Worm (Caenorhabditis elegans) whole organism, young adult: ENCODE results near the gene hpo-28.
A peak's percentile ranks its signal among the peaks of the same experiment; 100 is the strongest.

Source experiments
- B0035.1 ChIP-seq: sonication (generic microtip); optimal IDR thresholded peaks from 2 replicates; lab custom pipeline; 2016; ENCODE audit warnings: missing genetic modification characterization, mild to moderate bottlenecking, missing compliant biosample characterization, missing genotype, missing genetic modification reagents
- C06A6.2 ChIP-seq: fragments of 200-800 bp; sonication (Bioruptor generic); conservative IDR thresholded peaks from 2 replicates; pipeline ENCODE4 v1.3.6; 2022; ENCODE audit warnings: missing genetic modification characterization, missing compliant biosample characterization
- F10E7.11 ChIP-seq: sonication (generic microtip); optimal IDR thresholded peaks from 2 replicates; lab custom pipeline; 2017; ENCODE audit warnings: mild to moderate bottlenecking, missing genetic modification characterization, moderate library complexity, missing compliant biosample characterization
- F33H1.4 ChIP-seq: fragments of 200-800 bp; sonication (Bioruptor generic); IDR thresholded peaks from 2 replicates; pipeline ENCODE4 v1.3.6; 2022; ENCODE audit warnings: missing genetic modification reagents, missing genetic modification characterization, missing compliant biosample characterization
- F49E8.2 ChIP-seq: sonication (generic microtip); optimal IDR thresholded peaks from 3 replicates; lab custom pipeline; 2017; ENCODE audit warnings: missing genetic modification characterization, mild to moderate bottlenecking, missing compliant biosample characterization, antibody characterized with exemption, moderate library complexity; ENCODE audit not compliant: insufficient read depth
- F55B11.4 ChIP-seq: sonication (generic microtip); optimal IDR thresholded peaks from 2 replicates; lab custom pipeline; 2016; ENCODE audit warnings: missing compliant biosample characterization, missing genetic modification characterization, borderline replicate concordance; ENCODE audit not compliant: insufficient read depth
- F57C9.4 ChIP-seq: sonication (generic microtip); optimal IDR thresholded peaks from 2 replicates; lab custom pipeline; 2017; ENCODE audit warnings: mild to moderate bottlenecking, missing genetic modification characterization, missing compliant biosample characterization
- K12H6.12 ChIP-seq: fragments of 200-800 bp; sonication (Bioruptor generic); optimal IDR thresholded peaks from 2 replicates; lab custom pipeline; 2018; ENCODE audit warnings: mild to moderate bottlenecking, missing genetic modification characterization, missing compliant biosample characterization
- Y67H2A.10 ChIP-seq: fragments of 200-800 bp; sonication (Bioruptor generic); conservative IDR thresholded peaks from 2 replicates; pipeline ENCODE4 v1.3.6; 2022; ENCODE audit warnings: missing genetic modification reagents, missing genetic modification characterization, missing compliant biosample characterization
- Y95B8A.8 ChIP-seq: fragments of 200-800 bp; sonication (Bioruptor generic); IDR thresholded peaks from 2 replicates; pipeline ENCODE4 v1.3.6; 2022; ENCODE audit warnings: missing genetic modification reagents, missing genetic modification characterization, missing compliant biosample characterization
- ZK185.1 ChIP-seq: sonication (generic microtip); optimal IDR thresholded peaks from 2 replicates; lab custom pipeline; 2016; ENCODE audit warnings: mild to moderate bottlenecking, missing genetic modification characterization, missing compliant biosample characterization; ENCODE audit not compliant: poor library complexity, severe bottlenecking
- atf-7 ChIP-seq: sonication (generic microtip); optimal IDR thresholded peaks from 2 replicates; lab custom pipeline; 2017; ENCODE audit warnings: mild to moderate bottlenecking, missing genetic modification characterization, missing compliant biosample characterization
- attf-3 ChIP-seq: fragments of 200-800 bp; sonication (Bioruptor generic); conservative IDR thresholded peaks from 2 replicates; pipeline ENCODE4 v1.3.6; 2022; ENCODE audit warnings: missing genetic modification reagents, missing genetic modification characterization, missing compliant biosample characterization
- bed-2 ChIP-seq: fragments of 200-800 bp; sonication (Bioruptor generic); IDR thresholded peaks from 2 replicates; pipeline ENCODE4 v1.3.6; 2022; ENCODE audit warnings: missing genetic modification reagents, missing genetic modification characterization, missing compliant biosample characterization
- ceh-100 ChIP-seq: fragments of 200-800 bp; sonication (Bioruptor generic); IDR thresholded peaks from 2 replicates; pipeline ENCODE4 v1.3.6; 2022; ENCODE audit warnings: missing genetic modification reagents, missing genetic modification characterization, missing compliant biosample characterization
- ceh-27 ChIP-seq: fragments of 200-800 bp; sonication (Bioruptor generic); optimal IDR thresholded peaks from 2 replicates; lab custom pipeline; 2018; ENCODE audit warnings: mild to moderate bottlenecking, missing genetic modification characterization, moderate library complexity, missing compliant biosample characterization
- ceh-58 ChIP-seq: fragments of 200-800 bp; sonication (Bioruptor generic); IDR thresholded peaks from 2 replicates; pipeline ENCODE4 v1.3.6; 2022; ENCODE audit warnings: missing genetic modification characterization, missing compliant biosample characterization
- chd-7 ChIP-seq: sonication (generic microtip); optimal IDR thresholded peaks from 2 replicates; lab custom pipeline; 2016; ENCODE audit warnings: mild to moderate bottlenecking, missing genetic modification characterization, moderate library complexity, missing compliant biosample characterization
- dox-1 ChIP-seq: fragments of 200-800 bp; sonication (Bioruptor generic); IDR thresholded peaks from 2 replicates; pipeline ENCODE4 v1.3.6; 2022; ENCODE audit warnings: missing genetic modification reagents, missing genetic modification characterization, missing compliant biosample characterization
- egrh-3 ChIP-seq: fragments of 200-800 bp; sonication (Bioruptor generic); IDR thresholded peaks from 2 replicates; pipeline ENCODE4 v1.3.6; 2022; ENCODE audit warnings: missing genetic modification reagents, missing genetic modification characterization, missing compliant biosample characterization
- ekl-4 ChIP-seq: fragments of 200-800 bp; sonication (Bioruptor generic); IDR thresholded peaks from 2 replicates; pipeline ENCODE4 v1.3.6; 2022; ENCODE audit warnings: missing genetic modification reagents, missing genetic modification characterization, missing compliant biosample characterization
- fkh-3 ChIP-seq: sonication (generic microtip); optimal IDR thresholded peaks from 2 replicates; lab custom pipeline; 2016; ENCODE audit warnings: mild to moderate bottlenecking, missing genetic modification characterization, missing compliant biosample characterization
- hmg-1.2 ChIP-seq: fragments of 200-800 bp; sonication (Bioruptor generic); IDR thresholded peaks from 2 replicates; pipeline ENCODE4 v1.3.6; 2022; ENCODE audit warnings: missing genetic modification reagents, missing genetic modification characterization, missing compliant biosample characterization
- hmg-20 ChIP-seq: fragments of 200-800 bp; sonication (Bioruptor generic); IDR thresholded peaks from 2 replicates; pipeline ENCODE4 v1.3.6; 2022; ENCODE audit warnings: missing genetic modification reagents, missing genetic modification characterization, missing compliant biosample characterization
- hrde-1 ChIP-seq: sonication (generic microtip); optimal IDR thresholded peaks from 2 replicates; lab custom pipeline; 2016; ENCODE audit warnings: missing genetic modification characterization, mild to moderate bottlenecking, missing compliant biosample characterization, moderate library complexity, missing genotype, missing genetic modification reagents, borderline replicate concordance
- lin-26 ChIP-seq: fragments of 200-800 bp; sonication (Bioruptor generic); IDR thresholded peaks from 2 replicates; pipeline ENCODE4 v1.3.6; 2022; ENCODE audit warnings: missing genetic modification reagents, missing genetic modification characterization, missing compliant biosample characterization
- lin-35 ChIP-seq, 3 experiments: fragments of 150-350 bp in 2 of 3; sonication (generic microtip) in 1 of 3; optimal IDR thresholded peaks; 2 replicates each; lab custom pipeline; 2014 to 2018; ENCODE audit warnings: missing biosample characterization in 3 of 3, missing genetic modification characterization in 3 of 3, missing genetic modification reagents in 3 of 3
- lin-40 ChIP-seq: sonication (generic microtip); optimal IDR thresholded peaks from 2 replicates; lab custom pipeline; 2016; ENCODE audit warnings: missing genetic modification characterization, mild to moderate bottlenecking, missing compliant biosample characterization, missing genotype, missing genetic modification reagents
- lir-1 ChIP-seq: fragments of 200-800 bp; sonication (Bioruptor generic); conservative IDR thresholded peaks from 2 replicates; pipeline ENCODE4 v1.3.6; 2022; ENCODE audit warnings: missing genetic modification reagents, missing genetic modification characterization, missing compliant biosample characterization
- madf-10 ChIP-seq: sonication (generic microtip); optimal IDR thresholded peaks from 2 replicates; lab custom pipeline; 2016; ENCODE audit warnings: mild to moderate bottlenecking, missing genetic modification characterization, missing compliant biosample characterization
- madf-3 ChIP-seq: fragments of 200-800 bp; sonication (Bioruptor generic); IDR thresholded peaks from 2 replicates; pipeline ENCODE4 v1.3.6; 2022; ENCODE audit warnings: missing genetic modification reagents, missing genetic modification characterization, missing compliant biosample characterization
- madf-6 ChIP-seq: fragments of 200-800 bp; sonication (Bioruptor generic); IDR thresholded peaks from 2 replicates; pipeline ENCODE4 v1.3.6; 2022; ENCODE audit warnings: missing genetic modification reagents, missing genetic modification characterization, missing compliant biosample characterization
- mcd-1 ChIP-seq: fragments of 200-800 bp; sonication (Bioruptor generic); IDR thresholded peaks from 2 replicates; pipeline ENCODE4 v1.3.6; 2022; ENCODE audit warnings: missing genetic modification reagents, missing genetic modification characterization, missing compliant biosample characterization
- mxl-1 ChIP-seq: sonication (generic microtip); optimal IDR thresholded peaks from 2 replicates; lab custom pipeline; 2016; ENCODE audit warnings: missing genetic modification characterization, missing compliant biosample characterization
- nhr-120 ChIP-seq: fragments of 200-800 bp; sonication (Bioruptor generic); IDR thresholded peaks from 2 replicates; pipeline ENCODE4 v1.3.6; 2022; ENCODE audit warnings: missing genetic modification characterization, missing compliant biosample characterization
- pha-4 ChIP-seq: fragments of 150-350 bp; sonication (generic microtip); optimal IDR thresholded peaks from 2 replicates; lab custom pipeline; 2014; ENCODE audit warnings: missing biosample characterization, missing genetic modification reagents, missing genetic modification characterization
- rcor-1 ChIP-seq: fragments of 200-800 bp; sonication (Bioruptor generic); IDR thresholded peaks from 2 replicates; pipeline ENCODE4 v1.3.6; 2022; ENCODE audit warnings: missing genetic modification reagents, missing genetic modification characterization, missing compliant biosample characterization
- rec-8 ChIP-seq, 2 experiments: sonication (generic microtip); optimal IDR thresholded peaks; 2 replicates each; lab custom pipeline; 2016; ENCODE audit warnings: mild to moderate bottlenecking in 2 of 2, missing genetic modification characterization in 2 of 2, missing genetic modification reagents in 2 of 2, missing genotype in 2 of 2, missing biosample characterization in 1 of 2, missing compliant biosample characterization in 1 of 2, moderate library complexity in 1 of 2
- repo-1 ChIP-seq: sonication (generic microtip); optimal IDR thresholded peaks from 2 replicates; lab custom pipeline; 2017; ENCODE audit warnings: mild to moderate bottlenecking, missing genetic modification characterization, missing compliant biosample characterization
- sdz-38 ChIP-seq: sonication (generic microtip); optimal IDR thresholded peaks from 2 replicates; lab custom pipeline; 2016; ENCODE audit warnings: missing genotype, missing genetic modification characterization, missing compliant biosample characterization
- sea-2 ChIP-seq: fragments of 200-800 bp; sonication (Bioruptor generic); IDR thresholded peaks from 2 replicates; pipeline ENCODE4 v1.3.6; 2022; ENCODE audit warnings: missing genetic modification characterization, missing compliant biosample characterization
- sptf-2 ChIP-seq: fragments of 200-800 bp; sonication (Bioruptor generic); optimal IDR thresholded peaks from 2 replicates; lab custom pipeline; 2018; ENCODE audit warnings: mild to moderate bottlenecking, missing genetic modification characterization, missing compliant biosample characterization
- tbp1 ChIP-seq: fragments of 200-800 bp; sonication (Bioruptor generic); optimal IDR thresholded peaks from 2 replicates; lab custom pipeline; 2018; ENCODE audit warnings: mild to moderate bottlenecking, missing genetic modification characterization, missing compliant biosample characterization
- unc-62 ChIP-seq: fragments of 150-350 bp; optimal IDR thresholded peaks from 2 replicates; lab custom pipeline; 2014; ENCODE audit warnings: missing biosample characterization, missing genetic modification reagents, missing genetic modification characterization
- ztf-22 ChIP-seq: fragments of 200-800 bp; sonication (Bioruptor generic); optimal IDR thresholded peaks from 2 replicates; lab custom pipeline; 2018; ENCODE audit warnings: mild to moderate bottlenecking, missing genetic modification characterization, moderate library complexity, missing compliant biosample characterization
- ztf-25 ChIP-seq: fragments of 200-800 bp; sonication (Bioruptor generic); IDR thresholded peaks from 2 replicates; pipeline ENCODE4 v1.3.6; 2022; ENCODE audit warnings: missing genetic modification reagents, missing genetic modification characterization, missing compliant biosample characterization
- ztf-6 ChIP-seq: fragments of 200-800 bp; sonication (Bioruptor generic); IDR thresholded peaks from 2 replicates; pipeline ENCODE4 v1.3.6; 2022; ENCODE audit warnings: missing genetic modification reagents, missing genetic modification characterization, missing compliant biosample characterization

hpo-28 gene

DNA sequence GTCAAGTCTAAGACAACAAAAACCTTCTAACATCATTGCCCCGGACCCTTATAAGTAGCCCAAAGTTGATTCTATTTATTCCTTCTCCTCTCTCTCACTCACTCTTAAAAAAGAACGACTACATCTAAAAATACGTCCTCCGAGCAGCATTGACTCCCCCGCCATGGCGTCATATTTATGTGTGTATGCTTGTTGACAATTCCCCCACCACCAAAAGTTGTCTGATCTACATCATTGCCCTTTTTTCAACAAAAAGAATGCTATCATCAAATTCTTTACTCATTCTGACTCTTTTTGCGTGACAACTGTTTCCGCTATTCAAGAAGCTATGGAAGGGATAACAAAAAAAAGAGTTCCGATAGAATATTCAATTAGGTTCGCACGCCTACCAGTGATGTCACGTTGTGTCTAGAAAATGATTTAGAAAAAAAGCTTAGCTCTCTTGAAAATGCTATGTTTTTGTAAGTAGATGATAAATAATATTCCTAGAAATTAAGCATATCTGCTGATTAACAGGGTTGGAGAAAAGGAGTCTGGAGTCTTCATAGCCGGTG is 48.4 kb upstream of the hpo-28 start:
- TF ChIP-seq lir-1 (no peak), F49E8.2 (tag; lab: Kevin White, UChicago) (no peak), lin-35 (GFP tag; optimal IDR thresholded peaks at IDR 0.05; lab: Kevin White, UChicago) (no peak), dox-1 (GFP tag; lab: Robert Waterston, UW) (no peak), hrde-1 (tag; lab: Kevin White, UChicago) (no peak), ztf-25 (no peak), sdz-38 (no peak), F57C9.4 (tag; lab: Kevin White, UChicago) (no peak), madf-10 (tag; lab: Kevin White, UChicago) (no peak), egrh-3 (no peak), bed-2 (GFP tag; lab: Robert Waterston, UW) (no peak), pha-4 (tag; lab: Kevin White, UChicago) (no peak), ceh-27 (GFP tag; lab: Kevin White, UChicago) (no peak), rcor-1 (GFP tag; lab: Robert Waterston, UW) (no peak)
- TF ChIP-seq, all 124 proteins: peak for 0

DNA sequence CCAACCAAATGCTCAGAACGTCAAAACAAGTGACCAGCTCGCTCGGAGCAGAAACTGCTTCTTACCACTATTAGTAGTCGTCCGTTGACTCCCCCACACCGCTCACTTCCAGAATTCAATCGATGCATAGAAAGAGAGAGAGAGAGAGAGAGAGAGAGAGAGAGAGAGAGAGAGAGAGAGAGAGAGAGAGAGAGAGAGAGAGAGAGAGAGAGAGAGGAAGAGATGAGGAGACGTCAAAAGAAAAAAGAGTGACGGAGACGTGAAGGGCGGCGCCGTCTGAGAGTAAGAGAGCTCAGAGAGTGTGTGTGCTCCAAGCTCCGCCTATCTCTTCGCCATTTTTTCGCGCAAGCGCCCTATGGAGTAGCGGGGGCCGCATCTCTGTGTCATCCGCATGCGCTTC is 46.1 kb upstream of the hpo-28 start, which contains the start of gene ida-1:
Gene ida-1, plus strand, starts transcription at position 336 of the 400 bp plus-strand sequence.
- TF ChIP-seq B0035.1 (tag; lab: Kevin White, UChicago) (no peak), atf-7 (tag; lab: Kevin White, UChicago) (no peak), hmg-20 (GFP tag; lab: Robert Waterston, UW) (no peak), ZK185.1 (tag; lab: Kevin White, UChicago) (no peak), ekl-4 (GFP tag; lab: Robert Waterston, UW) (no peak), attf-3 (GFP tag; lab: Robert Waterston, UW) (no peak), Y67H2A.10 (no peak), C06A6.2 (GFP tag; lab: Robert Waterston, UW) (no peak; the same call in 1 of the 2 replicates), ceh-27 (GFP tag; lab: Kevin White, UChicago) (peak; percentile 28), ztf-6 (GFP tag; lab: Robert Waterston, UW) (no peak), nhr-120 (GFP tag; lab: Robert Waterston, UW) (no peak), madf-6 (no peak), mcd-1 (peak; percentile 63), fkh-3 (tag; lab: Kevin White, UChicago) (no peak), unc-62 (GFP tag; lab: Kevin White, UChicago) (no peak), hrde-1 (tag; lab: Kevin White, UChicago) (no peak), lin-40 (no peak), mxl-1 (tag; lab: Kevin White, UChicago) (no peak), tbp1 (GFP tag; lab: Kevin White, UChicago) (no peak), ceh-58 (GFP tag; lab: Robert Waterston, UW) (no peak), F10E7.11 (tag; lab: Kevin White, UChicago) (no peak), rec-8 (tag; optimal IDR thresholded peaks at IDR 0.05; lab: Kevin White, UChicago) (no peak), egrh-3 (no peak), repo-1 (no peak), chd-7 (tag; lab: Kevin White, UChicago) (no peak), madf-3 (no peak), K12H6.12 (tag; lab: Kevin White, UChicago) (peak; percentile 60), lin-26 (GFP tag; lab: Robert Waterston, UW) (no peak), F55B11.4 (no peak), ztf-22 (GFP tag; lab: Kevin White, UChicago) (no peak), sea-2 (GFP tag; lab: Robert Waterston, UW) (no peak), F33H1.4 (GFP tag; lab: Robert Waterston, UW) (no peak), sptf-2 (GFP tag; lab: Kevin White, UChicago) (no peak), ceh-100 (GFP tag; lab: Robert Waterston, UW) (no peak), hmg-1.2 (peak; percentile 65), Y95B8A.8 (GFP tag; lab: Robert Waterston, UW) (no peak)
- TF ChIP-seq, all 124 proteins: peak for 4
